Worm (Caenorhabditis elegans) whole organism, late embryonic: Measurements from ENCODE around the gene mrps-5.

Experiments
- C08G9.2 ChIP-seq: sonication (generic microtip); optimal IDR thresholded peaks from 2 replicates; lab custom pipeline; 2016; ENCODE audit warnings: mild to moderate bottlenecking, missing genetic modification characterization, moderate library complexity, missing compliant biosample characterization
- F13H6.1 ChIP-seq: sonication (generic microtip); optimal IDR thresholded peaks from 2 replicates; lab custom pipeline; 2016; ENCODE audit warnings: missing genetic modification characterization, missing compliant biosample characterization
- ceh-18 ChIP-seq: sonication (generic microtip); optimal IDR thresholded peaks from 2 replicates; lab custom pipeline; 2016; ENCODE audit warnings: missing genetic modification characterization, missing compliant biosample characterization
- eyg-1 ChIP-seq: sonication (generic microtip); optimal IDR thresholded peaks from 2 replicates; lab custom pipeline; 2016; ENCODE audit warnings: missing genotype, missing genetic modification characterization, missing compliant biosample characterization
- hlh-8 ChIP-seq: sonication (generic microtip); optimal IDR thresholded peaks from 2 replicates; lab custom pipeline; 2016; ENCODE audit warnings: missing genotype, missing genetic modification characterization, missing compliant biosample characterization
- lin-11 ChIP-seq: fragments of 200-800 bp; sonication (Bioruptor generic); optimal IDR thresholded peaks from 2 replicates; lab custom pipeline; 2018; ENCODE audit warnings: mild to moderate bottlenecking, missing genetic modification characterization, missing compliant biosample characterization
- nhr-232 ChIP-seq: sonication (generic microtip); optimal IDR thresholded peaks from 2 replicates; lab custom pipeline; 2016; ENCODE audit warnings: missing genetic modification characterization, missing compliant biosample characterization
- npax-4 ChIP-seq: sonication (generic microtip); optimal IDR thresholded peaks from 2 replicates; lab custom pipeline; 2016; ENCODE audit warnings: missing genetic modification characterization, missing compliant biosample characterization
- pag-3 ChIP-seq: sonication (generic microtip); optimal IDR thresholded peaks from 2 replicates; lab custom pipeline; 2016; ENCODE audit warnings: missing compliant biosample characterization, missing genetic modification characterization, borderline replicate concordance
- pha-4 ChIP-seq: fragments of 150-350 bp; optimal IDR thresholded peaks from 2 replicates; lab custom pipeline; 2018; ENCODE audit warnings: missing biosample characterization, missing genetic modification reagents, missing genetic modification characterization
- pqm-1 ChIP-seq: sonication (generic microtip); optimal IDR thresholded peaks from 2 replicates; lab custom pipeline; 2016; ENCODE audit warnings: missing genetic modification characterization, missing compliant biosample characterization
- tbx-7 ChIP-seq: sonication (generic microtip); optimal IDR thresholded peaks from 2 replicates; lab custom pipeline; 2016; ENCODE audit warnings: missing genotype, missing genetic modification characterization, missing compliant biosample characterization
- zip-5 ChIP-seq: sonication (generic microtip); optimal IDR thresholded peaks from 2 replicates; lab custom pipeline; 2016; ENCODE audit warnings: missing genetic modification characterization, missing compliant biosample characterization

ce11 chrV:12607113-12607512 is 43.8 kb downstream of the mrps-5 start, which contains the start of gene erg-28:
- no peak for TF ChIP-seq zip-5 (tag; lab: Kevin White, UChicago)
- TF ChIP-seq lin-11 (tag; lab: Kevin White, UChicago), result no peak
- no peak for TF ChIP-seq ceh-18 (tag; lab: Kevin White, UChicago)
- TF ChIP-seq hlh-8 (tag; lab: Kevin White, UChicago), result no peak
- no peak for TF ChIP-seq pag-3 (tag; lab: Kevin White, UChicago)
- TF ChIP-seq eyg-1 (tag; lab: Kevin White, UChicago), result no peak
- no peak for TF ChIP-seq C08G9.2
- no peak for TF ChIP-seq F13H6.1 (tag; lab: Kevin White, UChicago)
- TF ChIP-seq pha-4, result no peak
- TF ChIP-seq npax-4 (tag; lab: Kevin White, UChicago), result no peak
- TF ChIP-seq pqm-1 (tag; lab: Kevin White, UChicago), result no peak
- no peak for TF ChIP-seq tbx-7 (tag; lab: Kevin White, UChicago)
- TF ChIP-seq nhr-232 (tag; lab: Kevin White, UChicago), result no peak
